In the genomic region with DNA sequence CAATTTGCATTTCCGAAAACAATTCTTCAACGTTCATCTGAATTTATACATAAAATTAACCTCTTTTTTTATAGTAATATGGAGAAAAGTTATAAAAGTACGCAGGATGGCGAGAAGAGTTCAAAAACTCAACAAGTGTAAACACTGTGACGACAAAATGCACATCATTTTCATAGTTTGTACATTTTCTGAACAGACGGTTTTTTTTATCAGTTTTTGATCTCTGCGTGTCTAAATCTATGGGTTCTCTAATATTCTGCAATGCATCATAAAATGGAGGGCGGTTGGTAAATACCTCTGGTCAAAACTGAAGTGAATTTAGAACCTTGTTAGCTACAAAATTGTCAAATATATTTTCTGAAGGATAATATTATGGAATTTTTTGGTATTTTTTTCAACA, we compare ENCODE assay signal across 5 worm cellular contexts.
TF ChIP-seq lines count a peak whose summit lies in the region.

Gene fbxa-4 (minus strand): TSS at position 93 of the 400 bp plus-strand sequence.

TF ChIP-seq in whole organism, L1 larva, 84 proteins besides CTCF, POLR2A, EP300 and RAD21:
- no peak for TF ChIP-seq alr-1 (tag; optimal IDR thresholded peaks at IDR 0.05; lab: Kevin White, UChicago; ENCODE audit: borderline replicate concordance)
- peak; percentile 44 for TF ChIP-seq F16B12.6 (tag; optimal IDR thresholded peaks at IDR 0.05; lab: Kevin White, UChicago)
- peak; percentile 11 for TF ChIP-seq nhr-90 (tag; optimal IDR thresholded peaks at IDR 0.05; lab: Kevin White, UChicago; ENCODE audit: poor library complexity)
- TF ChIP-seq lin-35 (GFP tag; optimal IDR thresholded peaks at IDR 0.05; lab: Kevin White, UChicago): peak in 1 of 2 experiments; percentile 51
- TF ChIP-seq blmp-1 (tag; optimal IDR thresholded peaks at IDR 0.05; lab: Kevin White, UChicago): no peak
- TF ChIP-seq elt-2 (tag; optimal IDR thresholded peaks at IDR 0.05; lab: Kevin White, UChicago): peak; percentile 65
- TF ChIP-seq dpl-1 (GFP tag; optimal IDR thresholded peaks at IDR 0.05; lab: Kevin White, UChicago): peak in 1 of 3 experiments; percentile 4
- TF ChIP-seq lsy-2 (tag; optimal IDR thresholded peaks at IDR 0.05; lab: Kevin White, UChicago): peak in 1 of 2 experiments; percentile 15
- TF ChIP-seq efl-1 (optimal IDR thresholded peaks at IDR 0.05; lab: Kevin White, UChicago): peak in 1 of 2 experiments; percentile 27
- TF ChIP-seq efl-1 (GFP tag; optimal IDR thresholded peaks at IDR 0.05 in 1 of 2; lab: Kevin White, UChicago): peak in 1 of 2 experiments; percentile 35

TF ChIP-seq in whole organism, L2 larva, 48 proteins besides CTCF, POLR2A, EP300 and RAD21:
- TF ChIP-seq crh-2 (tag; optimal IDR thresholded peaks at IDR 0.05; lab: Kevin White, UChicago) (peak; percentile 5), nhr-77 (tag; optimal IDR thresholded peaks at IDR 0.05; lab: Kevin White, UChicago) (no peak), fos-1 (tag; optimal IDR thresholded peaks at IDR 0.05; lab: Kevin White, UChicago) (peak; percentile 37), gmeb-1 (tag; optimal IDR thresholded peaks at IDR 0.05; lab: Kevin White, UChicago) (peak; percentile 6)

TF ChIP-seq in whole organism, L3 larva, 47 proteins besides CTCF, POLR2A, EP300 and RAD21:
- no peak for TF ChIP-seq fos-1 (tag; optimal IDR thresholded peaks at IDR 0.05; lab: Kevin White, UChicago)
- TF ChIP-seq pqm-1 (tag; optimal IDR thresholded peaks at IDR 0.05; lab: Kevin White, UChicago): peak; percentile 70
- TF ChIP-seq daf-12 (tag; optimal IDR thresholded peaks at IDR 0.05; lab: Kevin White, UChicago): no peak
- no peak for TF ChIP-seq egl-5 (tag; optimal IDR thresholded peaks at IDR 0.05; lab: Kevin White, UChicago)
- TF ChIP-seq snpc-4 (tag; optimal IDR thresholded peaks at IDR 0.05; lab: Kevin White, UChicago): no peak
- TF ChIP-seq eor-1 (tag; optimal IDR thresholded peaks at IDR 0.05; lab: Kevin White, UChicago): no peak
- peak; percentile 76 for TF ChIP-seq elt-2 (tag; optimal IDR thresholded peaks at IDR 0.05; lab: Kevin White, UChicago)
- TF ChIP-seq pha-4 (tag; optimal IDR thresholded peaks at IDR 0.05; lab: Kevin White, UChicago): peak; percentile 72
- peak; percentile 16 for TF ChIP-seq jun-1 (tag; optimal IDR thresholded peaks at IDR 0.05; lab: Kevin White, UChicago)
- no peak for TF ChIP-seq egl-27 (tag; optimal IDR thresholded peaks at IDR 0.05; lab: Kevin White, UChicago)
- no peak for TF ChIP-seq lsy-12 (tag; optimal IDR thresholded peaks at IDR 0.05; lab: Kevin White, UChicago)
- TF ChIP-seq ceh-28 (tag; optimal IDR thresholded peaks at IDR 0.05; lab: Kevin White, UChicago): no peak

TF ChIP-seq in whole organism, L4 larva, 104 proteins besides CTCF, POLR2A, EP300 and RAD21:
- TF ChIP-seq dmd-6 (GFP tag; IDR thresholded peaks at IDR 0.05; lab: Robert Waterston, UW) (0 out of 2 replicates have a peak, but pooled peaks have one; percentile 32), lin-13 (GFP tag; optimal IDR thresholded peaks at IDR 0.05; lab: Kevin White, UChicago) (no peak), lsy-2 (tag; optimal IDR thresholded peaks at IDR 0.05; lab: Kevin White, UChicago) (peak in 1 of 2 experiments; percentile 4), pqm-1 (tag; optimal IDR thresholded peaks at IDR 0.05; lab: Kevin White, UChicago) (peak; percentile 52), pha-4 (GFP tag; IDR thresholded peaks at IDR 0.05; lab: Robert Waterston, UW) (no peak), pha-4 (tag; optimal IDR thresholded peaks at IDR 0.05; lab: Kevin White, UChicago) (no peak), daf-16 (GFP tag; optimal IDR thresholded peaks at IDR 0.05; lab: Kevin White, UChicago) (no peak), daf-16 (tag; optimal IDR thresholded peaks at IDR 0.05; lab: Kevin White, UChicago) (peak; percentile 87), mes-2 (tag; optimal IDR thresholded peaks at IDR 0.05; lab: Kevin White, UChicago; ENCODE audit: poor library complexity, severe bottlenecking) (peak; percentile 18), nhr-28 (tag; optimal IDR thresholded peaks at IDR 0.05; lab: Kevin White, UChicago) (peak; percentile 93), unc-62 (GFP tag; optimal IDR thresholded peaks at IDR 0.05 in 1 of 2; lab: Kevin White, UChicago) (peak in 1 of 2 experiments; percentile 56), unc-62 (tag; optimal IDR thresholded peaks at IDR 0.05; lab: Kevin White, UChicago) (no peak), hlh-11 (tag; optimal IDR thresholded peaks at IDR 0.05; lab: Kevin White, UChicago) (peak; percentile 47), zfp-2 (tag; optimal IDR thresholded peaks at IDR 0.05; lab: Kevin White, UChicago) (no peak), dve-1 (tag; optimal IDR thresholded peaks at IDR 0.05; lab: Kevin White, UChicago; ENCODE audit: insufficient read depth) (peak; percentile 75), nhr-77 (tag; optimal IDR thresholded peaks at IDR 0.05; lab: Kevin White, UChicago) (peak; percentile 67)
TF ChIP-seq in whole organism, L4 larva: peak in this region for 10.

TF ChIP-seq in whole organism, young adult, 124 proteins besides CTCF, POLR2A, EP300 and RAD21:
- TF ChIP-seq aptf-2 (GFP tag; conservative IDR thresholded peaks at IDR 0.05; lab: Robert Waterston, UW): no peak
- TF ChIP-seq nhr-80 (tag; optimal IDR thresholded peaks at IDR 0.05; lab: Kevin White, UChicago): peak; percentile 54
- TF ChIP-seq ccch-3 (GFP tag; optimal IDR thresholded peaks at IDR 0.05; lab: Kevin White, UChicago): no peak
- no peak for TF ChIP-seq fkh-3 (tag; optimal IDR thresholded peaks at IDR 0.05; lab: Kevin White, UChicago)
- no peak for TF ChIP-seq sdz-38 (tag; optimal IDR thresholded peaks at IDR 0.05; lab: Kevin White, UChicago)
TF ChIP-seq in whole organism, young adult: peak in this region for 1.
